Worm (Caenorhabditis elegans): ENCODE measurements around the gene pax-1.
A peak's percentile ranks its signal among the peaks of the same experiment; 100 is the strongest.

Gene pax-1

ce11 chrV:8224634-8225033 is at the start of gene pax-1:
Gene pax-1 (plus strand): TSS chrV:8224934.
- TF ChIP-seq isw-1 (GFP tag; IDR thresholded peaks at IDR 0.05) (no peak), efl-1 (optimal IDR thresholded peaks at IDR 0.05) (no peak), efl-1 (GFP tag; optimal IDR thresholded peaks at IDR 0.05 in 1 of 2) (peak in 1 of 2 experiments; percentile 36)

ce11 chrV:8177349-8177748 is 47.4 kb upstream of the pax-1 start, which contains the start of gene F20D6.9:
Gene F20D6.9 (minus strand): TSS chrV:8177449.
- TF ChIP-seq mef-2 (tag; optimal IDR thresholded peaks at IDR 0.05) (no peak), ceh-63 (GFP tag; optimal IDR thresholded peaks at IDR 0.05) (no peak), pqm-1 (tag; optimal IDR thresholded peaks at IDR 0.05) (no peak), nhr-12 (tag; optimal IDR thresholded peaks at IDR 0.05) (no peak), fkh-10 (GFP tag; optimal IDR thresholded peaks at IDR 0.05) (no peak), F16B12.6 (tag; optimal IDR thresholded peaks at IDR 0.05) (no peak), tlp-1 (tag; optimal IDR thresholded peaks at IDR 0.05) (no peak), nhr-76 (tag; optimal IDR thresholded peaks at IDR 0.05) (no peak), egl-27 (tag; optimal IDR thresholded peaks at IDR 0.05) (no peak), elt-3 (tag; optimal IDR thresholded peaks at IDR 0.05) (no peak), blmp-1 (tag; optimal IDR thresholded peaks at IDR 0.05) (no peak), dsc-1 (tag; optimal IDR thresholded peaks at IDR 0.05) (no peak), fkh-4 (tag; optimal IDR thresholded peaks at IDR 0.05; ENCODE audit: borderline replicate concordance) (no peak), ztf-4 (tag; optimal IDR thresholded peaks at IDR 0.05) (no peak), lin-15B (tag; optimal IDR thresholded peaks at IDR 0.05) (no peak), hlh-17 (GFP tag; optimal IDR thresholded peaks at IDR 0.05; ENCODE audit: borderline replicate concordance) (no peak), snu-23 (GFP tag; optimal IDR thresholded peaks at IDR 0.05) (no peak), skn-1 (tag; optimal IDR thresholded peaks at IDR 0.05) (no peak), zag-1 (tag; optimal IDR thresholded peaks at IDR 0.05) (no peak)

- TF ChIP-seq pqm-1 (tag; optimal IDR thresholded peaks at IDR 0.05) (no peak), mef-2 (tag; optimal IDR thresholded peaks at IDR 0.05) (no peak)
These were observed 46.5 kb upstream of the pax-1 start for ce11 chrV:8178279-8178678.

- TF ChIP-seq zag-1 (tag; optimal IDR thresholded peaks at IDR 0.05) (no peak), lin-15B (tag; optimal IDR thresholded peaks at IDR 0.05) (no peak), ceh-88 (GFP tag; IDR thresholded peaks at IDR 0.05) (0 out of 2 replicates have a peak, but pooled peaks have one; percentile 19), ceh-90 (tag; optimal IDR thresholded peaks at IDR 0.05) (no peak), unc-86 (tag; optimal IDR thresholded peaks at IDR 0.05) (no peak), lin-14 (GFP tag; optimal IDR thresholded peaks at IDR 0.05) (peak; percentile 68), unc-30 (tag; optimal IDR thresholded peaks at IDR 0.05) (no peak), ztf-4 (tag; optimal IDR thresholded peaks at IDR 0.05) (no peak), nhr-19 (GFP tag; conservative IDR thresholded peaks at IDR 0.05) (peak; percentile 74), nhr-76 (tag; optimal IDR thresholded peaks at IDR 0.05) (no peak), tlp-1 (tag; optimal IDR thresholded peaks at IDR 0.05) (no peak), lin-35 (GFP tag; optimal IDR thresholded peaks at IDR 0.05) (no peak), tbx-2 (tag; optimal IDR thresholded peaks at IDR 0.05) (no peak), pax-3 (tag; optimal IDR thresholded peaks at IDR 0.05) (no peak), Y116A8C.19 (tag; optimal IDR thresholded peaks at IDR 0.05; ENCODE audit: borderline replicate concordance) (no peak), swsn-7 (tag; optimal IDR thresholded peaks at IDR 0.05) (no peak), ceh-82 (tag; optimal IDR thresholded peaks at IDR 0.05) (peak in 1 of 3 experiments; percentile 28), dpl-1 (GFP tag; optimal IDR thresholded peaks at IDR 0.05) (no peak), isw-1 (GFP tag; IDR thresholded peaks at IDR 0.05) (peak; percentile 12; the same call in 1 of the 2 replicates), nhr-47 (tag; optimal IDR thresholded peaks at IDR 0.05) (no peak), elt-2 (tag; optimal IDR thresholded peaks at IDR 0.05) (no peak), sptf-1 (tag; optimal IDR thresholded peaks at IDR 0.05) (no peak), nhr-237 (tag; optimal IDR thresholded peaks at IDR 0.05) (no peak), unc-98 (GFP tag; IDR thresholded peaks at IDR 0.05) (peak; percentile 42; the same call in 1 of the 2 replicates), ceh-8 (GFP tag; optimal IDR thresholded peaks at IDR 0.05) (no peak), nhr-20 (tag; optimal IDR thresholded peaks at IDR 0.05) (peak; percentile 35), mef-2 (tag; optimal IDR thresholded peaks at IDR 0.05) (no peak), unc-62 (GFP tag; optimal IDR thresholded peaks at IDR 0.05) (no peak), dsc-1 (tag; optimal IDR thresholded peaks at IDR 0.05) (no peak), mab-9 (GFP tag; IDR thresholded peaks at IDR 0.05) (no peak), hlh-4 (tag; optimal IDR thresholded peaks at IDR 0.05) (no peak), nhr-71 (tag; optimal IDR thresholded peaks at IDR 0.05) (peak; percentile 32), blmp-1 (tag; optimal IDR thresholded peaks at IDR 0.05) (peak; percentile 56)
These were observed 45.7 kb upstream of the pax-1 start, which contains the start of gene srp-7 for ce11 chrV:8178914-8179542. Gene srp-7 (plus strand): TSS chrV:8179126.

Measured in whole organism, L1 larva.